ENCODE assay signal across 3 fruit fly cellular contexts in the genomic region with DNA sequence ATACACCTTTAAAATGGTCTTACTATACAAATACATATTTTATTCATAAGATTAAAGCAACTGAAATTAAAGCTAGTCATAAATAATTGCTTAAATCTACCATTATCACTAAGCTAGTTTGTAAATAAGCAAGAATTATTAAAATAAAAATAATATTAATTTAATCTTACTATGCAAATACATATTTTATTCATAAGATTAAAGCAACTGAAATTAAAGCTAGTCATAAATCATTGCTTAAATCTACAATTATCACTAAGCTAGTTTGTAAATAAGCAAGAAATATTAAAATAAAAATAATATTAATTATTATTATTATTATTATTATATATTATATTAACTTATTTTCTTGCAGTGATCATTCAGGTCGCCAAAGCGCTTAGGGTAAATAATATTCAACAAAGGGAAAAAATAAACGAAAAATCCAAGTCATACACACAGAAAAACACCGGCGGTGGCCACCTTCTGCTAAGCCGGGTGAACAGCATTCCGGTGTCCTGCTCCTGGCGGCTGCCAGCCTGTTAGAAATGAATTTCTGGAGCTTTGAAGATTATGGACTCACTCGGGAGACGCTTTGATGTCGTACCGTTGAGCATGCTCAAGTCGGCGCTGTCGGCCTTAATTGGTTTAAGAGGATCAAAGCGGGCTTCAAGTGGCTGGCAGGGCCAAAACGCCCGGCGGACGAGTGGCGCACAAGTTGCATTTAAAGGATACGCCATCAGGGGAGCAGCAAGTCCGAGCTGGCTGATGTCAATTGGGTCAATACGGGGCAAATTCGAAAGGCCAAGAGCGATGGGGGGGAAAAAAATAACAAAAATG.
TF ChIP-seq lines count a peak whose summit lies in the region.

No protein-coding gene starts in this region.

TF ChIP-seq in whole organism, embryonic, 481 proteins besides CTCF, POLR2A, EP300 and RAD21 (continued from another document and continues in another):
- TF ChIP-seq CG17612 (GFP tag; IDR thresholded peaks at IDR 0.05; lab: Robert Waterston, UW) (no peak), CG18599 (GFP tag; optimal IDR thresholded peaks at IDR 0.05; lab: Kevin White, UChicago) (peak; percentile 70), nau (GFP tag; optimal IDR thresholded peaks at IDR 0.05; lab: Kevin White, UChicago) (peak; percentile 15), org-1 (GFP tag; optimal IDR thresholded peaks at IDR 0.05; lab: Kevin White, UChicago) (peak; percentile 9), chif (GFP tag; optimal IDR thresholded peaks at IDR 0.05; lab: Kevin White, UChicago) (no peak), D19B (GFP tag; optimal IDR thresholded peaks at IDR 0.05; lab: Kevin White, UChicago) (no peak), CG4617 (GFP tag; optimal IDR thresholded peaks at IDR 0.05; lab: Kevin White, UChicago; ENCODE audit: borderline replicate concordance) (no peak), eve (GFP tag; optimal IDR thresholded peaks at IDR 0.05; lab: Kevin White, UChicago) (peak in 1 of 2 experiments; percentile 42), slou (GFP tag; optimal IDR thresholded peaks at IDR 0.05; lab: Kevin White, UChicago) (no peak), sr (GFP tag; IDR thresholded peaks at IDR 0.05; lab: Robert Waterston, UW) (no peak), CG13624 (GFP tag; optimal IDR thresholded peaks at IDR 0.05; lab: Kevin White, UChicago) (no peak), CG33557 (GFP tag; optimal IDR thresholded peaks at IDR 0.05; lab: Kevin White, UChicago) (no peak), psq (GFP tag; optimal IDR thresholded peaks at IDR 0.05; lab: Kevin White, UChicago) (no peak), CG6654 (GFP tag; optimal IDR thresholded peaks at IDR 0.05; lab: Kevin White, UChicago) (no peak), CG12219 (GFP tag; optimal IDR thresholded peaks at IDR 0.05; lab: Kevin White, UChicago) (no peak), lbe (GFP tag; optimal IDR thresholded peaks at IDR 0.05; lab: Kevin White, UChicago) (no peak), CG7271 (tag; optimal IDR thresholded peaks at IDR 0.05; lab: Kevin White, UChicago) (no peak), toy (GFP tag; IDR thresholded peaks at IDR 0.05; lab: Robert Waterston, UW) (no peak), trh (GFP tag; optimal IDR thresholded peaks at IDR 0.05; lab: Kevin White, UChicago) (no peak), Ravus (GFP tag; IDR thresholded peaks at IDR 0.05; lab: Robert Waterston, UW) (no peak), crp (GFP tag; optimal IDR thresholded peaks at IDR 0.05; lab: Kevin White, UChicago) (no peak), CG8388 (GFP tag; optimal IDR thresholded peaks at IDR 0.05; lab: Kevin White, UChicago) (peak; percentile 10), dysf (GFP tag; IDR thresholded peaks at IDR 0.05; lab: Robert Waterston, UW) (peak; percentile 59), run (tag; optimal IDR thresholded peaks at IDR 0.05; lab: Kevin White, UChicago) (no peak), CG4424 (GFP tag; optimal IDR thresholded peaks at IDR 0.05; lab: Kevin White, UChicago) (no peak), Nf-YB (GFP tag; optimal IDR thresholded peaks at IDR 0.05; lab: Kevin White, UChicago) (no peak), Hmr (GFP tag; optimal IDR thresholded peaks at IDR 0.05; lab: Kevin White, UChicago) (peak; percentile 70), Kr (GFP tag; optimal IDR thresholded peaks at IDR 0.05; lab: Kevin White, UChicago) (no peak), CG9727 (GFP tag; optimal IDR thresholded peaks at IDR 0.05; lab: Kevin White, UChicago) (peak; percentile 59), sisA (GFP tag; IDR thresholded peaks at IDR 0.05; lab: Robert Waterston, UW) (no peak; the same call in 1 of the 2 replicates), CG4730 (GFP tag; IDR thresholded peaks at IDR 0.05; lab: Robert Waterston, UW) (no peak), CG2199 (GFP tag; IDR thresholded peaks at IDR 0.05; lab: Robert Waterston, UW) (no peak), dmrt11E (tag; optimal IDR thresholded peaks at IDR 0.05; lab: Kevin White, UChicago) (no peak), jing (GFP tag; optimal IDR thresholded peaks at IDR 0.05; lab: Kevin White, UChicago) (no peak), sug (tag; optimal IDR thresholded peaks at IDR 0.05; lab: Kevin White, UChicago) (no peak), ranshi (GFP tag; IDR thresholded peaks at IDR 0.05; lab: Robert Waterston, UW) (no peak), CG15514 (GFP tag; optimal IDR thresholded peaks at IDR 0.05; lab: Kevin White, UChicago) (no peak), CG31441 (GFP tag; IDR thresholded peaks at IDR 0.05; lab: Robert Waterston, UW) (no peak; the same call in 1 of the 2 replicates), CG6254 (GFP tag; optimal IDR thresholded peaks at IDR 0.05; lab: Kevin White, UChicago) (no peak), ab (GFP tag; optimal IDR thresholded peaks at IDR 0.05; lab: Kevin White, UChicago) (no peak), CG31365 (tag; optimal IDR thresholded peaks at IDR 0.05; lab: Kevin White, UChicago) (no peak), CG2678 (tag; optimal IDR thresholded peaks at IDR 0.05; lab: Kevin White, UChicago) (peak; percentile 76)

TF ChIP-seq in whole organism, prepupa, 60 proteins besides CTCF, POLR2A, EP300 and RAD21 (continued from another document):
- TF ChIP-seq OdsH (GFP tag; optimal IDR thresholded peaks at IDR 0.05; lab: Kevin White, UChicago) (peak; percentile 6), Ets21C (GFP tag; optimal IDR thresholded peaks at IDR 0.05; lab: Kevin White, UChicago) (no peak), CG3032 (tag; optimal IDR thresholded peaks at IDR 0.05; lab: Kevin White, UChicago) (peak; percentile 30), Ets96B (tag; optimal IDR thresholded peaks at IDR 0.05; lab: Kevin White, UChicago) (peak; percentile 26), CG8319 (GFP tag; optimal IDR thresholded peaks at IDR 0.05; lab: Kevin White, UChicago) (no peak), ss (GFP tag; optimal IDR thresholded peaks at IDR 0.05; lab: Kevin White, UChicago) (peak in 1 of 2 experiments; percentile 7)

TF ChIP-seq in whole organism, wandering third instar larva, 38 proteins besides CTCF, POLR2A, EP300 and RAD21 (continued from another document):
- no peak for TF ChIP-seq Hr78 (GFP tag; optimal IDR thresholded peaks at IDR 0.05; lab: Kevin White, UChicago)
- peak; percentile 35 for TF ChIP-seq HLH106 (tag; optimal IDR thresholded peaks at IDR 0.05; lab: Kevin White, UChicago)
- TF ChIP-seq Hr83 (GFP tag; optimal IDR thresholded peaks at IDR 0.05; lab: Kevin White, UChicago; ENCODE audit: poor library complexity, severe bottlenecking), result no peak
- peak; percentile 2 for TF ChIP-seq h (GFP tag; optimal IDR thresholded peaks at IDR 0.05; lab: Kevin White, UChicago)
- no peak for TF ChIP-seq tai (GFP tag; optimal IDR thresholded peaks at IDR 0.05; lab: Kevin White, UChicago)
- no peak for TF ChIP-seq Mio (GFP tag; optimal IDR thresholded peaks at IDR 0.05; lab: Kevin White, UChicago)
- TF ChIP-seq OdsH (GFP tag; optimal IDR thresholded peaks at IDR 0.05; lab: Kevin White, UChicago), result peak; percentile 7
